Fruit fly (Drosophila melanogaster) whole organism, embryonic: ENCODE data around the gene H15.

Experiments used
- Bgb ChIP-seq: fragments of 200-800 bp; sonication (Bioruptor generic); IDR thresholded peaks from 2 replicates; pipeline ENCODE4 v1.3.6; 2022; ENCODE audit warnings: missing biosample characterization, missing genetic modification characterization; ENCODE audit not compliant: partially characterized antibody
- Blimp-1 ChIP-seq: fragments of 200-800 bp; sonication (Bioruptor generic); optimal IDR thresholded peaks from 3 replicates; lab custom pipeline; 2018; ENCODE audit warnings: missing biosample characterization, missing genetic modification characterization, mild to moderate bottlenecking, moderate library complexity, missing genetic modification reagents
- CG10979 ChIP-seq: fragments of 200-800 bp; sonication (Bioruptor generic); optimal IDR thresholded peaks from 2 replicates; lab custom pipeline; 2018; ENCODE audit warnings: missing biosample characterization, mild to moderate bottlenecking, missing genetic modification characterization, moderate library complexity
- CG14441 ChIP-seq: fragments of 200-800 bp; sonication (Bioruptor generic); IDR thresholded peaks from 2 replicates; pipeline ENCODE4 v1.3.6; 2022; ENCODE audit warnings: missing biosample characterization, missing genetic modification characterization
- CG14965 ChIP-seq: fragments of 200-800 bp; sonication (Bioruptor generic); optimal IDR thresholded peaks from 2 replicates; lab custom pipeline; 2016; ENCODE audit warnings: missing biosample characterization, missing genetic modification characterization, borderline replicate concordance
- CG15514 ChIP-seq: fragments of 200-800 bp; sonication (Bioruptor generic); optimal IDR thresholded peaks from 3 replicates; lab custom pipeline; 2017; ENCODE audit warnings: missing biosample characterization, missing genetic modification characterization, mild to moderate bottlenecking, moderate library complexity, missing genetic modification reagents
- CG17361 ChIP-seq: fragments of 200-800 bp; sonication (Bioruptor generic); IDR thresholded peaks from 3 replicates; pipeline ENCODE4 v1.3.6; 2022; ENCODE audit warnings: missing biosample characterization, missing genetic modification characterization
- CG17829 ChIP-seq: fragments of 200-800 bp; optimal IDR thresholded peaks from 2 replicates; lab custom pipeline; 2019; ENCODE audit warnings: missing biosample characterization, mild to moderate bottlenecking, missing genetic modification characterization, moderate library complexity
- CG18011 ChIP-seq: fragments of 200-800 bp; sonication (Bioruptor generic); optimal IDR thresholded peaks from 2 replicates; lab custom pipeline; 2017; ENCODE audit warnings: missing biosample characterization, missing genetic modification characterization, mild to moderate bottlenecking, moderate library complexity, missing genotype
- CG18262 ChIP-seq: fragments of 200-800 bp; optimal IDR thresholded peaks from 3 replicates; lab custom pipeline; 2019; ENCODE audit warnings: missing biosample characterization, mild to moderate bottlenecking, missing genetic modification characterization, moderate library complexity
- CG3065 ChIP-seq: fragments of 200-800 bp; sonication (Bioruptor generic); optimal IDR thresholded peaks from 2 replicates; lab custom pipeline; 2016; ENCODE audit warnings: missing biosample characterization, missing genetic modification characterization
- CG32767 ChIP-seq: fragments of 200-800 bp; sonication (Bioruptor generic); IDR thresholded peaks from 2 replicates; pipeline ENCODE4 v1.3.6; 2022; ENCODE audit warnings: missing biosample characterization, missing genetic modification characterization
- CG5180 ChIP-seq: fragments of 200-800 bp; sonication (Bioruptor generic); optimal IDR thresholded peaks from 3 replicates; lab custom pipeline; 2017; ENCODE audit warnings: missing biosample characterization, missing genetic modification characterization, mild to moderate bottlenecking, moderate library complexity, missing genetic modification reagents
- CG7745 ChIP-seq: fragments of 200-800 bp; sonication (Bioruptor generic); optimal IDR thresholded peaks from 2 replicates; lab custom pipeline; 2018; ENCODE audit warnings: missing biosample characterization, mild to moderate bottlenecking, missing genetic modification characterization, moderate library complexity
- CG8359 ChIP-seq: fragments of 200-800 bp; sonication (Bioruptor generic); optimal IDR thresholded peaks from 2 replicates; lab custom pipeline; 2017; ENCODE audit warnings: missing biosample characterization, mild to moderate bottlenecking, missing genetic modification characterization, borderline replicate concordance
- CG8478 ChIP-seq: fragments of >200 bp; optimal IDR thresholded peaks from 2 replicates; lab custom pipeline; 2018
- CG9727 ChIP-seq: fragments of 200-800 bp; sonication (Bioruptor generic); optimal IDR thresholded peaks from 3 replicates; lab custom pipeline; 2017; ENCODE audit warnings: missing biosample characterization, mild to moderate bottlenecking, missing genetic modification characterization
- CoRest ChIP-seq: fragments of 200-800 bp; sonication (Bioruptor generic); optimal IDR thresholded peaks from 3 replicates; lab custom pipeline; 2018; ENCODE audit warnings: missing biosample characterization, mild to moderate bottlenecking, missing genetic modification characterization, moderate library complexity
- Dip2 ChIP-seq: fragments of 200-800 bp; sonication (Bioruptor generic); IDR thresholded peaks from 2 replicates; pipeline ENCODE4 v1.3.6; 2022; ENCODE audit warnings: missing biosample characterization, missing genetic modification characterization
- Dip3 ChIP-seq: fragments of 200-800 bp; sonication (Bioruptor generic); optimal IDR thresholded peaks from 3 replicates; lab custom pipeline; 2016; ENCODE audit warnings: missing biosample characterization, missing genetic modification characterization
- Drgx ChIP-seq: fragments of 200-800 bp; sonication (Bioruptor generic); IDR thresholded peaks from 2 replicates; pipeline ENCODE4 v1.3.6; 2022; ENCODE audit warnings: missing biosample characterization, missing genetic modification characterization
- Hr39 ChIP-seq: fragments of >200 bp; optimal IDR thresholded peaks from 2 replicates; lab custom pipeline; 2017
- Lpt ChIP-seq: fragments of >200 bp; optimal IDR thresholded peaks from 2 replicates; lab custom pipeline; 2018; ENCODE audit warnings: missing biosample characterization, missing genetic modification characterization
- Oli ChIP-seq: fragments of 200-800 bp; sonication (Bioruptor generic); optimal IDR thresholded peaks from 2 replicates; lab custom pipeline; 2018; ENCODE audit warnings: missing biosample characterization, mild to moderate bottlenecking, missing genetic modification characterization, moderate library complexity
- Optix ChIP-seq: fragments of 200-800 bp; sonication (Bioruptor generic); IDR thresholded peaks from 3 replicates; pipeline ENCODE4 v1.3.6; 2022; ENCODE audit warnings: missing biosample characterization, missing genetic modification characterization
- Ptx1 ChIP-seq: fragments of 200-800 bp; sonication (Bioruptor generic); IDR thresholded peaks from 2 replicates; pipeline ENCODE4 v1.3.6; 2022; ENCODE audit warnings: missing biosample characterization, missing genetic modification characterization
- Rfx ChIP-seq: fragments of 200-800 bp; sonication (Bioruptor generic); IDR thresholded peaks from 2 replicates; pipeline ENCODE4 v1.3.6; 2022; ENCODE audit warnings: missing biosample characterization, missing genetic modification characterization
- Sox102F ChIP-seq: fragments of 200-800 bp; sonication (Bioruptor generic); optimal IDR thresholded peaks from 2 replicates; lab custom pipeline; 2018; ENCODE audit warnings: missing biosample characterization, mild to moderate bottlenecking, missing genetic modification characterization, moderate library complexity
- Ssrp ChIP-seq: fragments of 200-800 bp; sonication (Bioruptor generic); optimal IDR thresholded peaks from 2 replicates; lab custom pipeline; 2018; ENCODE audit warnings: missing biosample characterization, mild to moderate bottlenecking, missing genetic modification characterization, moderate library complexity
- Stat92E ChIP-seq, 3 experiments: fragments of >200 bp in 2 of 3; fragments of 200-800 bp in 1 of 3; sonication (Bioruptor generic) in 1 of 3; optimal IDR thresholded peaks; 2 replicates each; lab custom pipeline; 2017 to 2019; ENCODE audit warnings: missing biosample characterization in 3 of 3, missing genetic modification characterization in 3 of 3, mild to moderate bottlenecking in 1 of 3, moderate library complexity in 1 of 3
- Xrp1 ChIP-seq: fragments of 200-800 bp; sonication (Bioruptor generic); IDR thresholded peaks from 2 replicates; pipeline ENCODE4 v1.3.6; 2022; ENCODE audit warnings: missing biosample characterization, missing genetic modification characterization
- al ChIP-seq: fragments of 200-800 bp; sonication (Bioruptor generic); IDR thresholded peaks from 2 replicates; pipeline ENCODE4 v1.3.6; 2022; ENCODE audit warnings: missing biosample characterization, missing genetic modification characterization
- ap ChIP-seq: fragments of 200-800 bp; sonication (Bioruptor generic); IDR thresholded peaks from 2 replicates; pipeline ENCODE4 v1.3.6; 2022; ENCODE audit warnings: missing biosample characterization, missing genetic modification characterization
- bbx ChIP-seq: fragments of 200-800 bp; sonication (Bioruptor generic); IDR thresholded peaks from 2 replicates; pipeline ENCODE4 v1.3.6; 2022; ENCODE audit warnings: missing biosample characterization, missing genetic modification characterization; ENCODE audit not compliant: partially characterized antibody
- chm ChIP-seq: fragments of 200-800 bp; sonication (Bioruptor generic); IDR thresholded peaks from 2 replicates; pipeline ENCODE4 v1.3.6; 2022; ENCODE audit warnings: missing biosample characterization, missing genetic modification characterization
- dm ChIP-seq: fragments of 200-800 bp; sonication (Bioruptor generic); optimal IDR thresholded peaks from 3 replicates; lab custom pipeline; 2016; ENCODE audit warnings: missing biosample characterization, missing genetic modification characterization
- dmrt11E ChIP-seq: fragments of 200-800 bp; sonication (Bioruptor generic); optimal IDR thresholded peaks from 3 replicates; lab custom pipeline; 2018; ENCODE audit warnings: missing biosample characterization, mild to moderate bottlenecking, missing genetic modification characterization, moderate library complexity
- ems ChIP-seq: fragments of 200-800 bp; sonication (Bioruptor generic); optimal IDR thresholded peaks from 3 replicates; lab custom pipeline; 2016; ENCODE audit warnings: missing biosample characterization, missing genetic modification characterization
- en ChIP-seq: fragments of 200-800 bp; sonication (Bioruptor generic); optimal IDR thresholded peaks from 2 replicates; lab custom pipeline; 2016; ENCODE audit warnings: missing biosample characterization, missing genetic modification characterization
- exex ChIP-seq: fragments of 200-800 bp; sonication (Bioruptor generic); optimal IDR thresholded peaks from 4 replicates; lab custom pipeline; 2018; ENCODE audit warnings: missing biosample characterization, mild to moderate bottlenecking, missing genetic modification characterization, moderate library complexity
- gsb-n ChIP-seq: fragments of 200-800 bp; sonication (Bioruptor generic); optimal IDR thresholded peaks from 3 replicates; lab custom pipeline; 2018; ENCODE audit warnings: missing biosample characterization, mild to moderate bottlenecking, missing genetic modification characterization
- hb ChIP-seq: fragments of 200-800 bp; sonication (Bioruptor generic); IDR thresholded peaks from 3 replicates; pipeline ENCODE4 v1.3.6; 2022; ENCODE audit warnings: missing biosample characterization, missing genetic modification characterization; ENCODE audit not compliant: partially characterized antibody
- ken ChIP-seq: fragments of 200-800 bp; sonication (Bioruptor generic); IDR thresholded peaks from 3 replicates; pipeline ENCODE4 v1.3.6; 2022; ENCODE audit warnings: missing biosample characterization, missing genetic modification characterization
- knrl ChIP-seq: fragments of 200-800 bp; sonication (Bioruptor generic); IDR thresholded peaks from 3 replicates; pipeline ENCODE4 v1.3.6; 2022; ENCODE audit warnings: missing biosample characterization, missing genetic modification characterization; ENCODE audit not compliant: partially characterized antibody
- mam ChIP-seq: fragments of 200-800 bp; sonication (Bioruptor generic); optimal IDR thresholded peaks from 3 replicates; lab custom pipeline; 2016; ENCODE audit warnings: missing biosample characterization, missing genetic modification characterization
- prd ChIP-seq, 3 experiments: fragments of >200 bp in 2 of 3; fragments of 200-800 bp in 1 of 3; sonication (Bioruptor generic) in 1 of 3; optimal IDR thresholded peaks in 2 of 3; IDR thresholded peaks in 1 of 3; 2 replicates in 2 of 3; 3 replicates in 1 of 3; pipeline versions ENCODE4 v1.3.6 to Lab custom; 2017 to 2022; ENCODE audit warnings: missing biosample characterization in 1 of 3, missing genetic modification characterization in 1 of 3
- sens ChIP-seq: fragments of 200-800 bp; sonication (Bioruptor generic); peaks from one replicate; lab custom pipeline; 2016; ENCODE audit warnings: missing biosample characterization, missing genetic modification characterization
- sim ChIP-seq: fragments of 200-800 bp; sonication (Bioruptor generic); IDR thresholded peaks from 2 replicates; pipeline ENCODE4 v1.3.6; 2022; ENCODE audit warnings: missing biosample characterization, missing genetic modification characterization
- sug ChIP-seq: fragments of 200-800 bp; optimal IDR thresholded peaks from 2 replicates; lab custom pipeline; 2019; ENCODE audit warnings: missing biosample characterization, mild to moderate bottlenecking, missing genetic modification characterization, moderate library complexity
- tin ChIP-seq: fragments of 200-800 bp; sonication (Bioruptor generic); optimal IDR thresholded peaks from 3 replicates; lab custom pipeline; 2016; ENCODE audit warnings: missing biosample characterization, missing genetic modification characterization
- unpg ChIP-seq: fragments of 200-800 bp; sonication (Bioruptor generic); optimal IDR thresholded peaks from 3 replicates; lab custom pipeline; 2018; ENCODE audit warnings: missing biosample characterization, mild to moderate bottlenecking, missing genetic modification characterization, moderate library complexity

Gene H15

DNA sequence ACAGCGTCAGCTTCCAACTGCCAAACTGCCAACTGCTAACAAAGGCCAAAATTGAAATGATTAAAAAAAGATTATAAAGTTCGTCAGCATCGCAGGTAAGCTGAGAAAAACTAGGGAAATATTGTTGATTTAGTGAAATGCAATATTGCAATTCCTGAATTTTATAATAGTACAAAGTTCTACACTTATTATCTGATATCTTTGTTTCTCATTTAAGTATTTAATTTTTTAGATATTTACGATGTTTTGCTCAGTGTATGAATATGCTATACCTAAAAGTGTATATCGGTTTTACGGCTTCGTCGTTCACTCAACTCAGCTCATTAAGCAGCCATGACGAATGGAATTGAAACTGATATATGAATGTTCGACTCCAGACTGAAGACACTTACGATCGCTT is 10.7 kb upstream of the H15 start (continued):
- TF ChIP-seq unpg (peak; percentile 51), Oli (tag; lab: Kevin White, UChicago) (peak; percentile 37), CG9727 (peak; percentile 6), hb (no peak), CG10979 (tag; lab: Kevin White, UChicago) (peak; percentile 46), dmrt11E (tag; lab: Kevin White, UChicago) (peak; percentile 43), Sox102F (GFP tag; lab: Kevin White, UChicago) (peak; percentile 55), Optix (GFP tag; lab: Robert Waterston, UW) (no peak), CG17361 (0 out of 3 replicates have a peak, but pooled peaks have one; percentile 22), Xrp1 (GFP tag; lab: Robert Waterston, UW) (peak; percentile 25; the same call in 1 of the 2 replicates), Dip2 (GFP tag; lab: Robert Waterston, UW) (no peak), Bgb (GFP tag; lab: Robert Waterston, UW) (no peak), Stat92E (GFP tag; optimal IDR thresholded peaks at IDR 0.05; lab: Kevin White, UChicago) (no peak), CG7745 (no peak), CG3065 (GFP tag; lab: Kevin White, UChicago) (no peak), CG5180 (GFP tag; lab: Kevin White, UChicago) (no peak), en (GFP tag; lab: Kevin White, UChicago) (no peak), CG8359 (no peak), CG32767 (GFP tag; lab: Robert Waterston, UW) (no peak), CG15514 (GFP tag; lab: Kevin White, UChicago) (no peak), CG18262 (tag; lab: Kevin White, UChicago) (peak; percentile 22), Ptx1 (GFP tag; lab: Robert Waterston, UW) (peak; percentile 37; the same call in 1 of the 2 replicates), dm (GFP tag; lab: Kevin White, UChicago) (no peak), CoRest (tag; lab: Kevin White, UChicago) (peak; percentile 15), CG8478 (lab: Kevin White, UChicago) (no peak), mam (GFP tag; lab: Kevin White, UChicago) (no peak), sim (GFP tag; lab: Robert Waterston, UW) (0 out of 2 replicates have a peak, but pooled peaks have one; percentile 15), ken (GFP tag; lab: Robert Waterston, UW) (no peak), Rfx (GFP tag; lab: Robert Waterston, UW) (no peak), Dip3 (GFP tag; lab: Kevin White, UChicago) (no peak), CG14965 (GFP tag; lab: Kevin White, UChicago) (no peak), tin (GFP tag; lab: Kevin White, UChicago) (no peak), bbx (no peak), knrl (GFP tag; lab: Robert Waterston, UW) (no peak), CG14441 (GFP tag; lab: Robert Waterston, UW) (no peak), CG18011 (GFP tag; lab: Kevin White, UChicago) (no peak), Hr39 (no peak), gsb-n (tag; lab: Kevin White, UChicago) (no peak), sug (tag; lab: Kevin White, UChicago) (no peak), Ssrp (tag; lab: Kevin White, UChicago) (peak; percentile 8), Blimp-1 (peak; percentile 20), ap (GFP tag; lab: Robert Waterston, UW) (peak; percentile 23; the same call in 1 of the 2 replicates), CG17829 (tag; lab: Kevin White, UChicago) (peak; percentile 29), Lpt (no peak), al (no peak), prd (optimal IDR thresholded peaks at IDR 0.05; lab: Kevin White, UChicago) (no peak), prd (GFP tag; IDR thresholded peaks at IDR 0.05; lab: Robert Waterston, UW) (peak; percentile 46; the same call in 2 of the 3 replicates), sens (GFP tag; lab: Kevin White, UChicago) (peak; percentile 52), ems (no peak), Drgx (GFP tag; lab: Robert Waterston, UW) (no peak), exex (tag; lab: Kevin White, UChicago) (no peak), chm (GFP tag; lab: Robert Waterston, UW) (no peak)
